Worm (Caenorhabditis elegans): ENCODE measurements around the gene ikke-1.

Gene ikke-1

DNA sequence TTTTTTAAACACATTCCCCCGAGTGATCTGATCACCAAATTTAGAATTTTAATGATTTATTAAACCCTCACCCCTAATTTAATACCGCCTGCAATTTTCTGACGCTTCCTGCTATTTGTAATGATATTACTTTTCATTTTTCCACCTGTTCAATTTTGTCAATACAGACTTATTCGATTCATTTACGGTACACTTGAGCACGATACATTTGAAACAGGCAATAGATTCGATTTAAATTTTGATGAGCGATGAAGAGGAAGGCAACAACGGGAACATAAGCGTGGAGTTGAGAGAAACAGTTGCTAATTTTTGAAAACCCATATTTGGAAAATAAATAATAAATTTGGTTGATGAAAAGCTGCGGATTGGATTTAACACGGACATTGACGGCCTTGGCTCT, 45.8 kb downstream of the ikke-1 start:
- TF ChIP-seq tra-4 (tag; optimal IDR thresholded peaks at IDR 0.05) (no peak), aly-1 (tag; optimal IDR thresholded peaks at IDR 0.05) (no peak), ceh-13 (GFP tag; optimal IDR thresholded peaks at IDR 0.05) (no peak), hmbx-1 (tag; optimal IDR thresholded peaks at IDR 0.05) (no peak), F13C5.2 (tag; optimal IDR thresholded peaks at IDR 0.05) (no peak), sea-1 (GFP tag; conservative IDR thresholded peaks at IDR 0.05) (no peak), B0310.2 (tag; optimal IDR thresholded peaks at IDR 0.05) (no peak), pes-1 (GFP tag; IDR thresholded peaks at IDR 0.05) (no peak), ama-1 (optimal IDR thresholded peaks at IDR 0.05) (no peak)

- no peak for TF ChIP-seq sea-1 (GFP tag; conservative IDR thresholded peaks at IDR 0.05)
- no peak for TF ChIP-seq flt-1 (GFP tag; IDR thresholded peaks at IDR 0.05)
- TF ChIP-seq pes-1 (GFP tag; IDR thresholded peaks at IDR 0.05), result no peak
- no peak for TF ChIP-seq ama-1 (optimal IDR thresholded peaks at IDR 0.05)
- no peak for TF ChIP-seq ets-7 (tag; optimal IDR thresholded peaks at IDR 0.05)
- TF ChIP-seq hmg-4 (GFP tag; optimal IDR thresholded peaks at IDR 0.05), result no peak
- TF ChIP-seq aly-1 (tag; optimal IDR thresholded peaks at IDR 0.05), result no peak
- TF ChIP-seq F13C5.2 (tag; optimal IDR thresholded peaks at IDR 0.05), result no peak
- TF ChIP-seq scrt-1 (GFP tag; IDR thresholded peaks at IDR 0.05), result no peak
- no peak for TF ChIP-seq hmbx-1 (tag; optimal IDR thresholded peaks at IDR 0.05)
- no peak for TF ChIP-seq tbx-11 (GFP tag; IDR thresholded peaks at IDR 0.05)
- TF ChIP-seq tbx-37 (GFP tag; conservative IDR thresholded peaks at IDR 0.05), result no peak
Measured at ce11 chrIII:9002545-9002944, 48.0 kb downstream of the ikke-1 start, which contains the start of the genes F59B2.15 and zif-1. TSS of gene F59B2.15 (minus strand) at chrIII:9002645. TSS of gene zif-1 (plus strand) at chrIII:9002779.

ce11 chrIII:9001899-9002298, 48.6 kb downstream of the ikke-1 start, which contains the start of gene rpn-6.2:
TSS of gene rpn-6.2 (minus strand) at chrIII:9001999.
- TF ChIP-seq aly-1 (tag; optimal IDR thresholded peaks at IDR 0.05) (no peak), scrt-1 (GFP tag; IDR thresholded peaks at IDR 0.05) (no peak), flt-1 (GFP tag; IDR thresholded peaks at IDR 0.05) (no peak), hmbx-1 (tag; optimal IDR thresholded peaks at IDR 0.05) (no peak), B0310.2 (tag; optimal IDR thresholded peaks at IDR 0.05) (no peak), ets-7 (tag; optimal IDR thresholded peaks at IDR 0.05) (no peak), tbx-11 (GFP tag; IDR thresholded peaks at IDR 0.05) (no peak), sea-1 (GFP tag; conservative IDR thresholded peaks at IDR 0.05) (no peak), hmg-4 (GFP tag; optimal IDR thresholded peaks at IDR 0.05) (no peak), ceh-36 (tag; optimal IDR thresholded peaks at IDR 0.05) (no peak), ceh-13 (GFP tag; optimal IDR thresholded peaks at IDR 0.05) (no peak), F13C5.2 (tag; optimal IDR thresholded peaks at IDR 0.05) (no peak), tbx-37 (GFP tag; conservative IDR thresholded peaks at IDR 0.05) (no peak), hnd-1 (tag; optimal IDR thresholded peaks at IDR 0.05) (no peak), pes-1 (GFP tag; IDR thresholded peaks at IDR 0.05) (no peak), tra-4 (tag; optimal IDR thresholded peaks at IDR 0.05) (no peak), ama-1 (optimal IDR thresholded peaks at IDR 0.05) (no peak)

DNA sequence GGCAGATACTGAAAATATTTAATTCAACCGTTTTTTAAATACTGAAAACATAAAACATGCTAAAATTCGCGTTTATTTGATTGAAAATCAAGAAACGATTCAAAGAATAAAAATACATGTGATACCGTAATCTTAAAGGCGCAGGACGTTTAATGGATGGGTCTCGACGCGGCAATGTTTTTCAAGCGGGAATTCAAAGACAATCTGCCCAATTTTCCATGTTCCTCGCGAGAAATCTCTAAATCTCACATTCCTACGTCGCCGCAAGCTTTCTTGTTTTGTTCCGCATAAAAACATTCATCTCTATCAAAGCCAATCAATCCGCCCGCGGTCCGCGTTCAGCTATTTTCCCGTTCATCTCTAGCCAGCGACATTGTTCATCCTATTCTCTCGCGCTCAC, 49.0 kb downstream of the ikke-1 start:
- TF ChIP-seq tra-4 (tag; optimal IDR thresholded peaks at IDR 0.05), result no peak
- TF ChIP-seq ets-7 (tag; optimal IDR thresholded peaks at IDR 0.05), result no peak
- no peak for TF ChIP-seq tbx-11 (GFP tag; IDR thresholded peaks at IDR 0.05)
- no peak for TF ChIP-seq hmg-4 (GFP tag; optimal IDR thresholded peaks at IDR 0.05)
- no peak for TF ChIP-seq F13C5.2 (tag; optimal IDR thresholded peaks at IDR 0.05)
- no peak for TF ChIP-seq ama-1 (optimal IDR thresholded peaks at IDR 0.05)
- no peak for TF ChIP-seq tbx-37 (GFP tag; conservative IDR thresholded peaks at IDR 0.05)
- no peak for TF ChIP-seq hmbx-1 (tag; optimal IDR thresholded peaks at IDR 0.05)
- TF ChIP-seq sea-1 (GFP tag; conservative IDR thresholded peaks at IDR 0.05), result no peak
- TF ChIP-seq B0310.2 (tag; optimal IDR thresholded peaks at IDR 0.05), result no peak
- no peak for TF ChIP-seq ceh-36 (tag; optimal IDR thresholded peaks at IDR 0.05)
- TF ChIP-seq hnd-1 (tag; optimal IDR thresholded peaks at IDR 0.05), result no peak

DNA sequence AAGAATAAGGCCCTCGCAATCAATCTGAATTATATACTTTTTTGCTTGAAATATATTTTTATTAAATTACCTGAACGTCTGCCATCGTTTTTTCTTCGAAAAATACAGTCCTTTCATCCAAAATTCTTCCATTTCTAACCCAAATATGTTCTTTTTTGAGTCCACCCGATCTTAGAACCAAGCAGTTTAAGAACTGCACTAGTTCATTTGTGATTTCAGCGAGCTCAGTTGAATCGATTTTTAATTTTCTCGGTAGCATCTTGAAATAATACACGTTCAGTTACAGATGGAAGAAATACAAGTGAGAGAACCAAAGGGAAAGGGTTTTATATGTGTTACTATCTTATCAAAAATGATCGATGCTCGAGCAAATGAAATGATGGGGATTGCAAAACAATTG, 51.0 kb downstream of the ikke-1 start, which contains the start of gene F59B2.3:
Gene F59B2.3 (minus strand): TSS at position 259 of the 400 bp plus-strand sequence.
- TF ChIP-seq aly-1 (tag; optimal IDR thresholded peaks at IDR 0.05) (no peak), hmbx-1 (tag; optimal IDR thresholded peaks at IDR 0.05) (no peak), flt-1 (GFP tag; IDR thresholded peaks at IDR 0.05) (no peak), hnd-1 (tag; optimal IDR thresholded peaks at IDR 0.05) (no peak), ets-7 (tag; optimal IDR thresholded peaks at IDR 0.05) (no peak), scrt-1 (GFP tag; IDR thresholded peaks at IDR 0.05) (no peak), tbx-11 (GFP tag; IDR thresholded peaks at IDR 0.05) (no peak), pes-1 (GFP tag; IDR thresholded peaks at IDR 0.05) (no peak), F13C5.2 (tag; optimal IDR thresholded peaks at IDR 0.05) (no peak), tra-4 (tag; optimal IDR thresholded peaks at IDR 0.05) (no peak), B0310.2 (tag; optimal IDR thresholded peaks at IDR 0.05) (no peak), sea-1 (GFP tag; conservative IDR thresholded peaks at IDR 0.05) (no peak), ama-1 (optimal IDR thresholded peaks at IDR 0.05) (no peak), ceh-13 (GFP tag; optimal IDR thresholded peaks at IDR 0.05) (no peak), tbx-37 (GFP tag; conservative IDR thresholded peaks at IDR 0.05) (no peak), ceh-36 (tag; optimal IDR thresholded peaks at IDR 0.05) (no peak), hmg-4 (GFP tag; optimal IDR thresholded peaks at IDR 0.05) (no peak)

DNA sequence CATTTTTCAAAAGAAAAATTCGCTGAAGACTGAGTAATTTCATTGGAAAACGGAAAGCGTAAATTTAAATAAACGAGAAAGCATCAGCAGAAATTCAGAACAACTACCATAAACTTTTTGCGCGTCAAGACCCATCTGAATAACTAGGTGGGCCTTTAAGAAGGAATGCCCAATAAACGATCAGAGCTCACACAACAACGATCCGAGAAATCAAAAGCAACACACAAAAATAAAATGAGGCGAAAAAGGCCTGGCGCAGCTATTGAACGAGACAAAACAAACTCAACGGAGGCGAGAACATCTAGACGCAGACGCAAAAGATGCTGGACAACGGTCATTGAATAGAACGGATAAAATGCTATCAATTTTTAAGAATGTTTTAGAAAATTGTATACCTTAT, 51.6 kb downstream of the ikke-1 start:
- TF ChIP-seq aly-1 (tag; optimal IDR thresholded peaks at IDR 0.05) (no peak), ceh-13 (GFP tag; optimal IDR thresholded peaks at IDR 0.05) (no peak), ets-7 (tag; optimal IDR thresholded peaks at IDR 0.05) (no peak), scrt-1 (GFP tag; IDR thresholded peaks at IDR 0.05) (no peak), sea-1 (GFP tag; conservative IDR thresholded peaks at IDR 0.05) (no peak), hnd-1 (tag; optimal IDR thresholded peaks at IDR 0.05) (no peak), flt-1 (GFP tag; IDR thresholded peaks at IDR 0.05) (no peak), hmbx-1 (tag; optimal IDR thresholded peaks at IDR 0.05) (no peak), ama-1 (optimal IDR thresholded peaks at IDR 0.05) (no peak), ceh-36 (tag; optimal IDR thresholded peaks at IDR 0.05) (no peak), F13C5.2 (tag; optimal IDR thresholded peaks at IDR 0.05) (no peak), pes-1 (GFP tag; IDR thresholded peaks at IDR 0.05) (no peak), B0310.2 (tag; optimal IDR thresholded peaks at IDR 0.05) (no peak)

DNA sequence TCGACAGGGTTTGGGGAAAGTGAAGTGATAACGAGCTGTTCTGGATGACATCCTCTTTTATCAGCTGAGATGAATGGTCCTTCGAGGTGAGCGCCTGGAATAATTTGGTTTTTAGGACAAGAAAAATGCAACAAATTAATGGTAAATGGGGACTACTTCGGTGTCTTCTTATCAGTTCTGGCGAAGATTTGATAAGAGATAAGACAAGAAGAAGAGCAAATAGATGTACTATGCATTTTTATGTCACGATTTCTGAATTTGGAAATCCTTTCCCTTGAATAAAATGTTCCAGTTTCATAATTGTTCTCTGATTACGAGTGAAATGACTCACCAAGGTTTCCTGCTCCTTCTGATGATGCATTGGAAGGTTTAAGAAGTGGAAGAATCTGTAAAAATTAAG, 52.7 kb downstream of the ikke-1 start:
- TF ChIP-seq hmbx-1 (tag; optimal IDR thresholded peaks at IDR 0.05), result no peak
- no peak for TF ChIP-seq tbx-11 (GFP tag; IDR thresholded peaks at IDR 0.05)
- TF ChIP-seq ceh-36 (tag; optimal IDR thresholded peaks at IDR 0.05), result no peak
- no peak for TF ChIP-seq hnd-1 (tag; optimal IDR thresholded peaks at IDR 0.05)
- no peak for TF ChIP-seq B0310.2 (tag; optimal IDR thresholded peaks at IDR 0.05)
- TF ChIP-seq ets-7 (tag; optimal IDR thresholded peaks at IDR 0.05), result no peak
- no peak for TF ChIP-seq aly-1 (tag; optimal IDR thresholded peaks at IDR 0.05)
- TF ChIP-seq pes-1 (GFP tag; IDR thresholded peaks at IDR 0.05), result no peak
- no peak for TF ChIP-seq scrt-1 (GFP tag; IDR thresholded peaks at IDR 0.05)
- no peak for TF ChIP-seq ceh-13 (GFP tag; optimal IDR thresholded peaks at IDR 0.05)
- no peak for TF ChIP-seq ama-1 (optimal IDR thresholded peaks at IDR 0.05)
- TF ChIP-seq flt-1 (GFP tag; IDR thresholded peaks at IDR 0.05), result no peak

Data from whole organism, early embryonic.